Fruit fly (Drosophila melanogaster): Measurements from ENCODE around the gene FRG1.

dm6 chr3L:20320044-20320443, 23.3 kb upstream of the FRG1 start:
- TF ChIP-seq CG33017 (tag; optimal IDR thresholded peaks at IDR 0.05) (no peak), Hr96 (GFP tag; optimal IDR thresholded peaks at IDR 0.05) (no peak), CG11617 (GFP tag; optimal IDR thresholded peaks at IDR 0.05) (no peak), cnc (optimal IDR thresholded peaks at IDR 0.05) (no peak), Clk (GFP tag; optimal IDR thresholded peaks at IDR 0.05) (no peak), CG12768 (GFP tag; optimal IDR thresholded peaks at IDR 0.05) (no peak), CG14711 (tag; optimal IDR thresholded peaks at IDR 0.05) (no peak), ovo (GFP tag; optimal IDR thresholded peaks at IDR 0.05) (no peak), toe (GFP tag; optimal IDR thresholded peaks at IDR 0.05) (no peak), pad (GFP tag; optimal IDR thresholded peaks at IDR 0.05) (no peak)
